Worm (Caenorhabditis elegans) whole organism, L4/young adult: ENCODE measurements around the gene Y49E10.10.

Experiments used
- W03F9.2 ChIP-seq: fragments of 150-350 bp; optimal IDR thresholded peaks from 2 replicates; lab custom pipeline; 2014; ENCODE audit warnings: missing biosample characterization, missing genetic modification characterization
- dao-5 ChIP-seq: sonication (generic microtip); optimal IDR thresholded peaks from 2 replicates; lab custom pipeline; 2016; ENCODE audit warnings: missing genotype, missing genetic modification characterization, moderate library complexity, missing compliant biosample characterization
- him-1 ChIP-seq: sonication (generic microtip); optimal IDR thresholded peaks from 2 replicates; lab custom pipeline; 2016; ENCODE audit warnings: missing genotype, missing genetic modification reagents, missing genetic modification characterization, missing compliant biosample characterization

DNA sequence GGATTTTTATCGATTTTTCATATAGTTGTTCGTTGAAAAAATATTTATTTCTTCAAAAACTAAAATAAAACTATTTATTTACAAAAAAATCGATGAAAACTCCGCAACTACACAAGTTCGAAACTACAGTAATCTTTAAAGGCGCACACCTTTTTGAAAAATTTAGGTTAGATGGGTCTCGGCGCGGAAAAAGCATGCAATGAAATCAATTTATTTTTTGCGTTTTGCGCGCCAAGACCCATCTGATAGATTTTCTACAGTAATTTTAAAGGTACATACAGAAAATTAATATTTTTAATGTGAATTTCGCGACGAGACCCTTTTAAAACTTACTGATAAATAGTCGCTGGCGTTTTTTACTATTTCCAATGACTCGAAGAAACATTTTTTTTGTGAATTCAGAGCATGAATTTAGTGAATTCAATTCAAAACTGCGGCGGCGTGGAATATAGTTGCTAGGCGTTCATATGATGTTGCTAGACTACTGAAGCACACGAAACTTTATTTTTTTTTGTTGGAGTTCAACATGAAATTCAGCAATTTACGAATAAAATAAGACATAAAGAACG, 28.2 kb upstream of the Y49E10.10 start, which contains the start of gene Y75B8A.33:
- no peak for TF ChIP-seq him-1 (tag; lab: Kevin White, UChicago)
- no peak for TF ChIP-seq dao-5 (tag; lab: Kevin White, UChicago)
- TF ChIP-seq W03F9.2 (tag; lab: Kevin White, UChicago) = no peak
